Worm (Caenorhabditis elegans) whole organism, early embryonic: ENCODE results near the gene asps-1.

Experiments used
- B0310.2 ChIP-seq: sonication (generic microtip); optimal IDR thresholded peaks from 2 replicates; lab custom pipeline; 2016; ENCODE audit warnings: mild to moderate bottlenecking, missing genetic modification characterization, missing compliant biosample characterization
- F13C5.2 ChIP-seq: sonication (generic microtip); optimal IDR thresholded peaks from 2 replicates; lab custom pipeline; 2017; ENCODE audit warnings: mild to moderate bottlenecking, missing genetic modification characterization, inconsistent platforms, missing compliant biosample characterization
- aly-1 ChIP-seq: sonication (generic microtip); optimal IDR thresholded peaks from 2 replicates; lab custom pipeline; 2016; ENCODE audit warnings: missing genetic modification characterization, missing compliant biosample characterization
- ama-1 ChIP-seq: fragments of 150-350 bp; optimal IDR thresholded peaks from 2 replicates; lab custom pipeline; 2014
- ceh-13 ChIP-seq: fragments of 200-800 bp; sonication (Bioruptor generic); optimal IDR thresholded peaks from 2 replicates; lab custom pipeline; 2018; ENCODE audit warnings: mild to moderate bottlenecking, missing genetic modification characterization, missing compliant biosample characterization
- ceh-36 ChIP-seq: sonication (generic microtip); optimal IDR thresholded peaks from 2 replicates; lab custom pipeline; 2016; ENCODE audit warnings: missing genetic modification characterization, inconsistent platforms, missing compliant biosample characterization
- ets-7 ChIP-seq: sonication (generic microtip); optimal IDR thresholded peaks from 2 replicates; lab custom pipeline; 2016; ENCODE audit warnings: missing genotype, missing genetic modification characterization, missing compliant biosample characterization
- flt-1 ChIP-seq: fragments of 200-800 bp; sonication (Bioruptor generic); IDR thresholded peaks from 2 replicates; pipeline ENCODE4 v1.3.6; 2022; ENCODE audit warnings: missing genetic modification characterization, missing compliant biosample characterization
- hmbx-1 ChIP-seq: sonication (generic microtip); optimal IDR thresholded peaks from 2 replicates; lab custom pipeline; 2016; ENCODE audit warnings: mild to moderate bottlenecking, missing genetic modification characterization, missing compliant biosample characterization
- hmg-4 ChIP-seq: fragments of 200-800 bp; sonication (Bioruptor generic); optimal IDR thresholded peaks from 2 replicates; lab custom pipeline; 2018; ENCODE audit warnings: mild to moderate bottlenecking, missing genetic modification characterization, missing compliant biosample characterization
- hnd-1 ChIP-seq: sonication (generic microtip); optimal IDR thresholded peaks from 2 replicates; lab custom pipeline; 2016; ENCODE audit warnings: missing genetic modification characterization, missing compliant biosample characterization
- pes-1 ChIP-seq: fragments of 200-800 bp; sonication (Bioruptor generic); IDR thresholded peaks from 2 replicates; pipeline ENCODE4 v1.3.6; 2022; ENCODE audit warnings: missing genetic modification reagents, missing genetic modification characterization, missing compliant biosample characterization
- scrt-1 ChIP-seq: fragments of 200-800 bp; sonication (Bioruptor generic); IDR thresholded peaks from 2 replicates; pipeline ENCODE4 v1.3.6; 2022; ENCODE audit warnings: missing genetic modification characterization, missing compliant biosample characterization
- sea-1 ChIP-seq: fragments of 200-800 bp; sonication (Bioruptor generic); conservative IDR thresholded peaks from 2 replicates; pipeline ENCODE4 v1.3.6; 2022; ENCODE audit warnings: missing genetic modification characterization, missing compliant biosample characterization
- tbx-11 ChIP-seq: fragments of 200-800 bp; sonication (Bioruptor generic); IDR thresholded peaks from 2 replicates; pipeline ENCODE4 v1.3.6; 2022; ENCODE audit warnings: missing genetic modification characterization, missing compliant biosample characterization
- tbx-37 ChIP-seq: fragments of 200-800 bp; sonication (Bioruptor generic); conservative IDR thresholded peaks from 2 replicates; pipeline ENCODE4 v1.3.6; 2022; ENCODE audit warnings: missing genetic modification reagents, missing genetic modification characterization, missing compliant biosample characterization
- tra-4 ChIP-seq: sonication (generic microtip); optimal IDR thresholded peaks from 2 replicates; lab custom pipeline; 2017; ENCODE audit warnings: missing genetic modification characterization, missing compliant biosample characterization

asps-1 gene

ce11 chrV:10273837-10274236 lies 43.4 kb downstream of the asps-1 start:
- no peak for TF ChIP-seq flt-1 (GFP tag; lab: Robert Waterston, UW)
- TF ChIP-seq aly-1 (tag; lab: Kevin White, UChicago), result no peak
- TF ChIP-seq F13C5.2 (tag; lab: Kevin White, UChicago), result no peak
- no peak for TF ChIP-seq tbx-37
- TF ChIP-seq B0310.2 (tag; lab: Kevin White, UChicago), result no peak
- TF ChIP-seq ceh-13 (GFP tag; lab: Kevin White, UChicago), result no peak
- TF ChIP-seq tra-4, result no peak
- no peak for TF ChIP-seq sea-1
- TF ChIP-seq scrt-1, result no peak
- no peak for TF ChIP-seq hnd-1 (tag; lab: Kevin White, UChicago)
- no peak for TF ChIP-seq tbx-11 (GFP tag; lab: Robert Waterston, UW)
- no peak for TF ChIP-seq ceh-36 (tag; lab: Kevin White, UChicago)
- no peak for TF ChIP-seq ets-7 (tag; lab: Kevin White, UChicago)
- no peak for TF ChIP-seq ama-1 (lab: Kevin White, UChicago)
- TF ChIP-seq hmbx-1 (tag; lab: Kevin White, UChicago), result no peak

ce11 chrV:10270214-10270613 lies 47.0 kb downstream of the asps-1 start, which contains the start of gene ric-4:
ric-4 (minus strand) TSS chrV:10270314.
- no peak for TF ChIP-seq pes-1 (GFP tag; lab: Robert Waterston, UW)
- no peak for TF ChIP-seq hnd-1 (tag; lab: Kevin White, UChicago)
- no peak for TF ChIP-seq ets-7 (tag; lab: Kevin White, UChicago)
- no peak for TF ChIP-seq ama-1 (lab: Kevin White, UChicago)
- no peak for TF ChIP-seq F13C5.2 (tag; lab: Kevin White, UChicago)

DNA sequence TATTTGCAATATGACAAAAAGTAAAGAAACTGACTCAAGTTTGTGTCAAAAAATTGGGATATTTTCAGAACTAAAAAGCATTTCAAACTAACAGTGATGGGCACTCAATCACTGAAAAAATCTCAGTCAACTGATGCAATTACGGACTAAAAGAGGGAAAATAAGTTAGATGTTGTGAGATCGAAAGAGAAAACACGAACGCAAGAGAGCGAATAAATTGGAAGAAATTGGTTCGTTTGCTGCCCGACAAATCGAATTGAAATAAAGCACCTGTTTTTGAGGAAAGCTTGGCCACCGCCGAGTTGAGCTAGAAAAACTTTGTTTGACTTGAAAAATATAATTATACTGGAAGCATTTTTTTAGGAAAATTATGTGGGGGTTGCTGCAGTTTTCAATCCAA lies 51.1 kb downstream of the asps-1 start:
- no peak for TF ChIP-seq tbx-11 (GFP tag; lab: Robert Waterston, UW)
- no peak for TF ChIP-seq flt-1 (GFP tag; lab: Robert Waterston, UW)
- TF ChIP-seq sea-1, result no peak
- TF ChIP-seq ceh-36 (tag; lab: Kevin White, UChicago), result no peak
- TF ChIP-seq hnd-1 (tag; lab: Kevin White, UChicago), result no peak
- no peak for TF ChIP-seq ceh-13 (GFP tag; lab: Kevin White, UChicago)
- no peak for TF ChIP-seq hmbx-1 (tag; lab: Kevin White, UChicago)
- no peak for TF ChIP-seq pes-1 (GFP tag; lab: Robert Waterston, UW)
- TF ChIP-seq ama-1 (lab: Kevin White, UChicago), result no peak
- TF ChIP-seq B0310.2 (tag; lab: Kevin White, UChicago), result no peak
- no peak for TF ChIP-seq hmg-4 (GFP tag; lab: Kevin White, UChicago)
- no peak for TF ChIP-seq F13C5.2 (tag; lab: Kevin White, UChicago)
